Worm (Caenorhabditis elegans): ENCODE data around the gene R08A2.1.

ce11 chrV:14719491-14719890 is at the start of gene R08A2.1:
- TF ChIP-seq blmp-1 (tag; optimal IDR thresholded peaks at IDR 0.05): no peak
- TF ChIP-seq unc-62 (GFP tag; optimal IDR thresholded peaks at IDR 0.05): no peak
- TF ChIP-seq nhr-237 (tag; optimal IDR thresholded peaks at IDR 0.05): no peak
- no peak for TF ChIP-seq bed-3 (GFP tag; optimal IDR thresholded peaks at IDR 0.05)

All from whole organism, mixed stage, embryonic.